Worm (Caenorhabditis elegans) whole organism, L4 larva: ENCODE data around the gene sfxn-1.4.

ENCODE experiments used
- D1046.2 ChIP-seq: fragments of 200-800 bp; sonication (Bioruptor generic); IDR thresholded peaks from 2 replicates; pipeline ENCODE4 v1.3.6; 2022; ENCODE audit warnings: missing genetic modification characterization, missing compliant biosample characterization
- F26F4.8 ChIP-seq: fragments of 200-800 bp; sonication (Bioruptor generic); conservative IDR thresholded peaks from 2 replicates; pipeline ENCODE4 v1.3.6; 2022; ENCODE audit warnings: missing genetic modification characterization, missing compliant biosample characterization
- F37D6.2 ChIP-seq: sonication (generic microtip); optimal IDR thresholded peaks from 2 replicates; lab custom pipeline; 2016; ENCODE audit warnings: mild to moderate bottlenecking, missing genetic modification characterization, missing compliant biosample characterization
- F44E2.7 ChIP-seq: fragments of 200-800 bp; sonication (Bioruptor generic); IDR thresholded peaks from 2 replicates; pipeline ENCODE4 v2.1.2; 2022; ENCODE audit warnings: missing genetic modification characterization, missing compliant biosample characterization
- R02D3.7 ChIP-seq: fragments of 150-350 bp; sonication (generic microtip); optimal IDR thresholded peaks from 3 replicates; lab custom pipeline; 2014; ENCODE audit warnings: missing biosample characterization, missing genetic modification characterization
- Y105C5A.15 ChIP-seq: fragments of 200-800 bp; sonication (Bioruptor generic); IDR thresholded peaks from 2 replicates; pipeline ENCODE4 v1.3.6; 2022; ENCODE audit warnings: missing genetic modification characterization, missing compliant biosample characterization
- Y48G9A.11 ChIP-seq: fragments of 200-800 bp; sonication (Bioruptor generic); IDR thresholded peaks from 2 replicates; pipeline ENCODE4 v1.3.6; 2022; ENCODE audit warnings: missing genetic modification reagents, missing genetic modification characterization, missing compliant biosample characterization
- ZK546.5 ChIP-seq, 2 experiments: sonication (generic microtip); optimal IDR thresholded peaks; 2 replicates each; lab custom pipeline; 2017; ENCODE audit warnings: missing biosample characterization in 2 of 2, missing genetic modification characterization in 2 of 2
- aha-1 ChIP-seq: fragments of 150-350 bp; peaks from one replicate; lab custom pipeline; 2014; ENCODE audit warnings: missing biosample characterization, missing genetic modification characterization
- attf-4 ChIP-seq: sonication (generic microtip); optimal IDR thresholded peaks from 3 replicates; lab custom pipeline; 2017; ENCODE audit warnings: missing biosample characterization, missing genetic modification characterization
- ceh-20 ChIP-seq: fragments of 200-800 bp; sonication (Bioruptor generic); IDR thresholded peaks from 2 replicates; pipeline ENCODE4 v1.3.6; 2022; ENCODE audit warnings: missing genetic modification reagents, missing genetic modification characterization, missing compliant biosample characterization
- cey-2 ChIP-seq: sonication (generic microtip); optimal IDR thresholded peaks from 3 replicates; lab custom pipeline; 2017; ENCODE audit warnings: missing genetic modification characterization, mild to moderate bottlenecking, missing compliant biosample characterization, antibody characterized with exemption, borderline replicate concordance; ENCODE audit not compliant: insufficient read depth
- dmd-6 ChIP-seq: fragments of 200-800 bp; sonication (Bioruptor generic); IDR thresholded peaks from 2 replicates; pipeline ENCODE4 v1.3.6; 2022; ENCODE audit warnings: missing genetic modification reagents, missing genetic modification characterization, missing compliant biosample characterization
- dmd-9 ChIP-seq: fragments of 200-800 bp; sonication (Bioruptor generic); IDR thresholded peaks from 2 replicates; pipeline ENCODE4 v1.3.6; 2022; ENCODE audit warnings: missing genetic modification reagents, missing genetic modification characterization, missing compliant biosample characterization
- dpl-1 ChIP-seq: fragments of 150-350 bp; optimal IDR thresholded peaks from 2 replicates; lab custom pipeline; 2014; ENCODE audit warnings: missing biosample characterization, missing genetic modification reagents, missing genetic modification characterization
- dve-1 ChIP-seq: sonication (generic microtip); optimal IDR thresholded peaks from 2 replicates; lab custom pipeline; 2017; ENCODE audit warnings: antibody characterized with exemption, mild to moderate bottlenecking, missing genetic modification characterization, missing compliant biosample characterization; ENCODE audit not compliant: insufficient read depth
- fos-1 ChIP-seq: fragments of 150-350 bp; optimal IDR thresholded peaks from 2 replicates; lab custom pipeline; 2014; ENCODE audit warnings: missing biosample characterization, missing genetic modification characterization
- hlh-11 ChIP-seq: fragments of 200-800 bp; sonication (Bioruptor generic); optimal IDR thresholded peaks from 2 replicates; lab custom pipeline; 2018; ENCODE audit warnings: mild to moderate bottlenecking, missing genetic modification characterization, missing compliant biosample characterization
- hlh-30 ChIP-seq: sonication (generic microtip); optimal IDR thresholded peaks from 2 replicates; lab custom pipeline; 2017; ENCODE audit warnings: antibody characterized with exemption, mild to moderate bottlenecking, missing genetic modification characterization, missing compliant biosample characterization; ENCODE audit not compliant: insufficient read depth
- hmg-1.1 ChIP-seq: fragments of 200-800 bp; sonication (Bioruptor generic); IDR thresholded peaks from 2 replicates; pipeline ENCODE4 v1.3.6; 2022; ENCODE audit warnings: missing genetic modification reagents, missing genetic modification characterization, missing compliant biosample characterization
- lin-1 ChIP-seq: fragments of 200-800 bp; sonication (Bioruptor generic); IDR thresholded peaks from 2 replicates; pipeline ENCODE4 v1.3.6; 2022; ENCODE audit warnings: missing genetic modification reagents, missing genetic modification characterization, missing compliant biosample characterization
- lin-13 ChIP-seq: fragments of 150-350 bp; optimal IDR thresholded peaks from 2 replicates; lab custom pipeline; 2014; ENCODE audit warnings: missing biosample characterization, missing genetic modification reagents, missing genetic modification characterization
- lin-15B ChIP-seq: fragments of 150-350 bp; sonication (generic microtip); optimal IDR thresholded peaks from 3 replicates; lab custom pipeline; 2014; ENCODE audit warnings: missing biosample characterization, missing genetic modification characterization
- lin-39 ChIP-seq: fragments of 150-350 bp; optimal IDR thresholded peaks from 2 replicates; lab custom pipeline; 2014; ENCODE audit warnings: missing biosample characterization, missing genetic modification reagents, missing genetic modification characterization
- madf-9 ChIP-seq: fragments of 200-800 bp; sonication (Bioruptor generic); conservative IDR thresholded peaks from 2 replicates; pipeline ENCODE4 v1.3.6; 2022; ENCODE audit warnings: missing genetic modification reagents, missing genetic modification characterization, missing compliant biosample characterization
- mdl-1 ChIP-seq, 2 experiments: fragments of 150-350 bp in 1 of 2; sonication (generic microtip) in 1 of 2; optimal IDR thresholded peaks; 2 replicates each; lab custom pipeline; 2014 to 2017; ENCODE audit warnings: missing biosample characterization in 2 of 2, missing genetic modification characterization in 2 of 2
- mep-1 ChIP-seq: fragments of 150-350 bp; sonication (generic microtip); optimal IDR thresholded peaks from 3 replicates; lab custom pipeline; 2014; ENCODE audit warnings: missing biosample characterization, missing genetic modification characterization
- mes-2 ChIP-seq: sonication (generic microtip); optimal IDR thresholded peaks from 2 replicates; lab custom pipeline; 2016; ENCODE audit warnings: missing genotype, mild to moderate bottlenecking, missing genetic modification characterization, missing compliant biosample characterization; ENCODE audit not compliant: poor library complexity, severe bottlenecking
- mxl-3 ChIP-seq: fragments of 200-800 bp; sonication (Bioruptor generic); optimal IDR thresholded peaks from 2 replicates; lab custom pipeline; 2018; ENCODE audit warnings: mild to moderate bottlenecking, missing genetic modification characterization, missing compliant biosample characterization
- nhr-11 ChIP-seq: fragments of 150-350 bp; optimal IDR thresholded peaks from 2 replicates; lab custom pipeline; 2014; ENCODE audit warnings: missing biosample characterization, missing genetic modification characterization
- nhr-237 ChIP-seq: sonication (generic microtip); optimal IDR thresholded peaks from 2 replicates; lab custom pipeline; 2017; ENCODE audit warnings: missing biosample characterization, missing genetic modification characterization
- nhr-28 ChIP-seq: fragments of 150-350 bp; optimal IDR thresholded peaks from 2 replicates; lab custom pipeline; 2014; ENCODE audit warnings: missing biosample characterization, missing genetic modification characterization
- nhr-41 ChIP-seq: fragments of 200-800 bp; sonication (Bioruptor generic); IDR thresholded peaks from 2 replicates; pipeline ENCODE4 v1.3.6; 2022; ENCODE audit warnings: missing genetic modification reagents, missing genetic modification characterization, missing compliant biosample characterization
- nhr-42 ChIP-seq: fragments of 200-800 bp; sonication (Bioruptor generic); IDR thresholded peaks from 2 replicates; pipeline ENCODE4 v1.3.6; 2022; ENCODE audit warnings: missing genetic modification characterization, missing compliant biosample characterization
- nhr-48 ChIP-seq: sonication (generic microtip); optimal IDR thresholded peaks from 2 replicates; lab custom pipeline; 2016; ENCODE audit warnings: mild to moderate bottlenecking, missing genetic modification characterization, missing compliant biosample characterization
- nhr-76 ChIP-seq: fragments of 150-350 bp; optimal IDR thresholded peaks from 2 replicates; lab custom pipeline; 2014; ENCODE audit warnings: missing biosample characterization, missing genetic modification characterization
- pha-4 ChIP-seq, 2 experiments: fragments of 150-350 bp in 1 of 2; fragments of 200-800 bp in 1 of 2; sonication (Bioruptor generic) in 1 of 2; IDR thresholded peaks in 1 of 2; optimal IDR thresholded peaks in 1 of 2; 2 replicates each; pipeline versions ENCODE4 v1.3.6 to Lab custom; 2014 to 2022; ENCODE audit warnings: missing genetic modification characterization in 2 of 2, missing genetic modification reagents in 2 of 2, missing biosample characterization in 1 of 2, missing compliant biosample characterization in 1 of 2
- php-3 ChIP-seq: fragments of 200-800 bp; sonication (Bioruptor generic); IDR thresholded peaks from 2 replicates; pipeline ENCODE4 v1.3.6; 2022; ENCODE audit warnings: missing genetic modification reagents, missing genetic modification characterization, missing compliant biosample characterization
- saeg-2 ChIP-seq: fragments of 200-800 bp; sonication (Bioruptor generic); IDR thresholded peaks from 2 replicates; pipeline ENCODE4 v1.3.6; 2022; ENCODE audit warnings: missing genetic modification reagents, missing genetic modification characterization, missing compliant biosample characterization
- sdz-12 ChIP-seq: fragments of 200-800 bp; sonication (Bioruptor generic); optimal IDR thresholded peaks from 2 replicates; lab custom pipeline; 2018; ENCODE audit warnings: mild to moderate bottlenecking, missing genetic modification characterization, missing compliant biosample characterization
- skn-1 ChIP-seq: fragments of 150-350 bp; optimal IDR thresholded peaks from 2 replicates; lab custom pipeline; 2014; ENCODE audit warnings: missing biosample characterization, missing genetic modification characterization
- snpc-1.2 ChIP-seq: fragments of 200-800 bp; sonication (Bioruptor generic); IDR thresholded peaks from 2 replicates; pipeline ENCODE4 v1.3.6; 2022; ENCODE audit warnings: missing genetic modification reagents, missing genetic modification characterization, missing compliant biosample characterization
- snpc-4 ChIP-seq: fragments of 150-350 bp; optimal IDR thresholded peaks from 2 replicates; lab custom pipeline; 2014; ENCODE audit warnings: missing biosample characterization, missing genetic modification characterization
- spr-1 ChIP-seq: sonication (generic microtip); optimal IDR thresholded peaks from 2 replicates; lab custom pipeline; 2016; ENCODE audit warnings: mild to moderate bottlenecking, missing genetic modification characterization, missing compliant biosample characterization
- spr-3 ChIP-seq: fragments of 200-800 bp; sonication (Bioruptor generic); optimal IDR thresholded peaks from 2 replicates; lab custom pipeline; 2018; ENCODE audit warnings: mild to moderate bottlenecking, missing genetic modification characterization, missing compliant biosample characterization
- unc-62 ChIP-seq, 3 experiments: fragments of 150-350 bp in 1 of 3; sonication (generic microtip); optimal IDR thresholded peaks in 2 of 3; peaks in 1 of 3; 1 replicate in 1 of 3; 2 replicates in 2 of 3; lab custom pipeline; 2014 to 2017; ENCODE audit warnings: missing biosample characterization in 3 of 3, missing genetic modification characterization in 3 of 3, missing genetic modification reagents in 3 of 3, missing genotype in 1 of 3
- vab-7 ChIP-seq: fragments of 200-800 bp; sonication (Bioruptor generic); IDR thresholded peaks from 2 replicates; pipeline ENCODE4 v1.3.6; 2022; ENCODE audit warnings: missing genetic modification reagents, missing genetic modification characterization, missing compliant biosample characterization
- ztf-11 ChIP-seq: fragments of 150-350 bp; optimal IDR thresholded peaks from 2 replicates; lab custom pipeline; 2014; ENCODE audit warnings: missing biosample characterization, missing genetic modification characterization

Gene sfxn-1.4

DNA sequence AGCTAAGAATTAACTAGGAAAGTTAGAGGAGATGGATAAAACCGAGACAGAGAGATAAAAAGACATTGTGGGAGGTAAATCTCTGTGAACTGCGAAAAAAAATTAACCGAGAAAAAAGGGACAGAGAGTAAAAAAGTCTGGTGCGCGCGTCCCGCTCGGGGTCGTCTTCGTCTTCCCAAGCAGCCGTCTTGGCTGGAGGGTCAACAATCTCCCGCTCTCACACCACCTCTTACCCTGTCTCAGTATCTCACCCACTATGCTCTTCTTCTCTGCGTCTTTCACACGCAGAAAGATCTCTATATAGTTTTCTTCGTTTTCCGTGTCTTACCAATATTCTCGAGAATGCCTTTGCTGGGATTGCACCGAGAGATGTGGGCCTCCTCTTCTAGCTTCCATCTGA lies 48.3 kb downstream of the sfxn-1.4 start (continued):
- TF ChIP-seq madf-9 (no peak), mdl-1 (tag; optimal IDR thresholded peaks at IDR 0.05; lab: Kevin White, UChicago) (peak in 1 of 2 experiments; percentile 63), hmg-1.1 (GFP tag; lab: Robert Waterston, UW) (peak; percentile 83), sdz-12 (GFP tag; lab: Kevin White, UChicago) (no peak), lin-13 (GFP tag; lab: Kevin White, UChicago) (no peak), saeg-2 (GFP tag; lab: Robert Waterston, UW) (no peak), hlh-30 (tag; lab: Kevin White, UChicago) (peak; percentile 49), dmd-6 (GFP tag; lab: Robert Waterston, UW) (peak; percentile 48), pha-4 (GFP tag; IDR thresholded peaks at IDR 0.05; lab: Robert Waterston, UW) (no peak), pha-4 (tag; optimal IDR thresholded peaks at IDR 0.05; lab: Kevin White, UChicago) (no peak), dve-1 (tag; lab: Kevin White, UChicago) (peak; percentile 50), aha-1 (tag; lab: Kevin White, UChicago) (peak; percentile 91), F37D6.2 (tag; lab: Kevin White, UChicago) (no peak), nhr-237 (tag; lab: Kevin White, UChicago) (no peak), snpc-1.2 (no peak), ceh-20 (no peak), Y48G9A.11 (no peak), D1046.2 (GFP tag; lab: Robert Waterston, UW) (no peak), nhr-11 (tag; lab: Kevin White, UChicago) (no peak), ZK546.5 (tag; optimal IDR thresholded peaks at IDR 0.05; lab: Kevin White, UChicago) (no peak), lin-1 (GFP tag; lab: Robert Waterston, UW) (no peak), hlh-11 (tag; lab: Kevin White, UChicago) (peak; percentile 53), mxl-3 (GFP tag; lab: Kevin White, UChicago) (peak; percentile 27), F44E2.7 (GFP tag; lab: Robert Waterston, UW) (no peak), dmd-9 (GFP tag; lab: Robert Waterston, UW) (no peak), lin-15B (tag; lab: Kevin White, UChicago) (no peak), R02D3.7 (tag; lab: Kevin White, UChicago) (no peak), mes-2 (peak; percentile 33), unc-62 (GFP tag; optimal IDR thresholded peaks at IDR 0.05 in 1 of 2; lab: Kevin White, UChicago) (no peak), unc-62 (tag; optimal IDR thresholded peaks at IDR 0.05; lab: Kevin White, UChicago) (no peak)

DNA sequence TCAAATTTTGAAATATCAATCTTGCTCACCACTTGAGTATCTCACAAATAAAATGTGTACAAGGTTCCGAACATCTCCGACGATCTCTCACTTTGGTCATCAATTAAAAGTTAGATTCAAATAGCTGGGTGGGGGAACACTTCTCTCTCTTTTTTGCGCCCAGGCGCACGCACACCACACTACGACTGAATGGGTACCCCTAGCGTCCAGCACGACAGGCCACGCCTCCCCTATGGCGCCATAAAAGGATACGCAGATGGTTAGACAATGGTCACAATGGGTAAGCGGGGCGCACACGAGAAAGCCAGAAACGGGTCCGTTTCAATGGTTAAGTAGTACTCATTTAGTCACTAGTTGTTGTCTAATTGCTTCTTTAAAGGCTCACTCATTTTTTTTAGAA lies 51.1 kb downstream of the sfxn-1.4 start:
- TF ChIP-seq ZK546.5 (tag; optimal IDR thresholded peaks at IDR 0.05; lab: Kevin White, UChicago) (no peak), nhr-76 (tag; lab: Kevin White, UChicago) (no peak), nhr-48 (tag; lab: Kevin White, UChicago) (no peak), mdl-1 (tag; optimal IDR thresholded peaks at IDR 0.05; lab: Kevin White, UChicago) (peak in 1 of 2 experiments; percentile 10), ztf-11 (no peak), php-3 (no peak), nhr-11 (tag; lab: Kevin White, UChicago) (no peak), F26F4.8 (GFP tag; lab: Robert Waterston, UW) (no peak), Y48G9A.11 (no peak), Y105C5A.15 (no peak), cey-2 (no peak), dve-1 (tag; lab: Kevin White, UChicago) (no peak), lin-15B (tag; lab: Kevin White, UChicago) (no peak), lin-1 (GFP tag; lab: Robert Waterston, UW) (no peak), hmg-1.1 (GFP tag; lab: Robert Waterston, UW) (peak; percentile 60), vab-7 (no peak), attf-4 (tag; lab: Kevin White, UChicago) (no peak), mep-1 (peak; percentile 41), nhr-42 (GFP tag; lab: Robert Waterston, UW) (no peak), spr-1 (tag; lab: Kevin White, UChicago) (no peak), skn-1 (no peak), fos-1 (tag; lab: Kevin White, UChicago) (no peak), nhr-41 (GFP tag; lab: Robert Waterston, UW) (no peak), mes-2 (peak; percentile 21), snpc-4 (no peak), lin-39 (tag; lab: Kevin White, UChicago) (no peak), hlh-11 (tag; lab: Kevin White, UChicago) (peak; percentile 1), nhr-28 (tag; lab: Kevin White, UChicago) (no peak), spr-3 (GFP tag; lab: Kevin White, UChicago) (no peak), R02D3.7 (tag; lab: Kevin White, UChicago) (no peak), dpl-1 (GFP tag; lab: Kevin White, UChicago) (no peak)
